Worm (Caenorhabditis elegans): ENCODE measurements around the gene Y43C5A.3.
A peak's percentile ranks its signal among the peaks of the same experiment; 100 is the strongest.

Y43C5A.3 gene

ce11 chrIV:10284194-10284910 is 10.5 kb downstream of the Y43C5A.3 start, which contains the start of gene rad-51 (continued):
- no peak for TF ChIP-seq aha-1 (tag; optimal IDR thresholded peaks at IDR 0.05)
- peak; percentile 78 to 89 (median 81) for TF ChIP-seq dpl-1 (GFP tag; optimal IDR thresholded peaks at IDR 0.05)
- peak; percentile 5 for TF ChIP-seq lir-3 (tag; optimal IDR thresholded peaks at IDR 0.05; ENCODE audit: poor library complexity)
- peak; percentile 25 for TF ChIP-seq elt-2 (tag; optimal IDR thresholded peaks at IDR 0.05)
- TF ChIP-seq ztf-4 (tag; optimal IDR thresholded peaks at IDR 0.05): no peak
- no peak for TF ChIP-seq fkh-4 (tag; optimal IDR thresholded peaks at IDR 0.05; ENCODE audit: borderline replicate concordance)
- no peak for TF ChIP-seq F16B12.6 (tag; optimal IDR thresholded peaks at IDR 0.05)
- TF ChIP-seq pax-3 (tag; optimal IDR thresholded peaks at IDR 0.05): no peak
- TF ChIP-seq unc-98 (GFP tag; IDR thresholded peaks at IDR 0.05): no peak
- no peak for TF ChIP-seq ceh-90 (tag; optimal IDR thresholded peaks at IDR 0.05)
- no peak for TF ChIP-seq hlh-17 (GFP tag; optimal IDR thresholded peaks at IDR 0.05; ENCODE audit: borderline replicate concordance)
- TF ChIP-seq vab-15 (tag; optimal IDR thresholded peaks at IDR 0.05): no peak
- no peak for TF ChIP-seq nhr-76 (tag; optimal IDR thresholded peaks at IDR 0.05)
- TF ChIP-seq lsy-2 (tag; optimal IDR thresholded peaks at IDR 0.05): peak; percentile 48 to 79
- TF ChIP-seq ces-1 (GFP tag; optimal IDR thresholded peaks at IDR 0.05): no peak
- TF ChIP-seq C16A3.4 (tag; optimal IDR thresholded peaks at IDR 0.05): peak; percentile 39
- TF ChIP-seq egl-27 (tag; optimal IDR thresholded peaks at IDR 0.05): no peak
- peak; percentile 17 for TF ChIP-seq nhr-90 (tag; optimal IDR thresholded peaks at IDR 0.05; ENCODE audit: poor library complexity)
- no peak for TF ChIP-seq mef-2 (tag; optimal IDR thresholded peaks at IDR 0.05)
- TF ChIP-seq C34B4.2 (tag; optimal IDR thresholded peaks at IDR 0.05): no peak
- no peak for TF ChIP-seq nhr-84 (tag; optimal IDR thresholded peaks at IDR 0.05)
- no peak for TF ChIP-seq tbx-2 (tag; optimal IDR thresholded peaks at IDR 0.05)
- peak; percentile 68 for TF ChIP-seq nhr-71 (tag; optimal IDR thresholded peaks at IDR 0.05)
- TF ChIP-seq skn-1 (tag; optimal IDR thresholded peaks at IDR 0.05): peak; percentile 46
- TF ChIP-seq fkh-8 (tag; optimal IDR thresholded peaks at IDR 0.05): peak; percentile 51
- TF ChIP-seq hlh-4 (tag; optimal IDR thresholded peaks at IDR 0.05): no peak
- no peak for TF ChIP-seq snpc-4 (tag; optimal IDR thresholded peaks at IDR 0.05)
- TF ChIP-seq zip-4 (GFP tag; optimal IDR thresholded peaks at IDR 0.05): no peak
- no peak for TF ChIP-seq nhr-237 (tag; optimal IDR thresholded peaks at IDR 0.05)
- TF ChIP-seq elt-3 (tag; optimal IDR thresholded peaks at IDR 0.05): peak in 1 of 6 experiments; percentile 6
- TF ChIP-seq unc-62 (GFP tag; optimal IDR thresholded peaks at IDR 0.05): no peak
- TF ChIP-seq nhr-85 (tag): peak; percentile 1
- TF ChIP-seq aly-2 (tag; optimal IDR thresholded peaks at IDR 0.05): no peak
- peak; percentile 64 for TF ChIP-seq nhr-20 (tag; optimal IDR thresholded peaks at IDR 0.05)
- TF ChIP-seq ceh-8 (GFP tag; optimal IDR thresholded peaks at IDR 0.05): peak; percentile 16
- no peak for TF ChIP-seq unc-130 (tag; optimal IDR thresholded peaks at IDR 0.05)
- peak in 1 of 2 experiments; percentile 76 for TF ChIP-seq mdl-1 (tag; optimal IDR thresholded peaks at IDR 0.05)
- no peak for TF ChIP-seq tlp-1 (tag; optimal IDR thresholded peaks at IDR 0.05)
- TF ChIP-seq nhr-77 (tag; optimal IDR thresholded peaks at IDR 0.05): peak; percentile 39
- no peak for TF ChIP-seq lin-39 (tag; optimal IDR thresholded peaks at IDR 0.05)
- peak; percentile 80 for TF ChIP-seq mep-1 (tag; optimal IDR thresholded peaks at IDR 0.05)
- TF ChIP-seq pqm-1 (tag; optimal IDR thresholded peaks at IDR 0.05): no peak
- peak in 2 of 3 experiments; percentile 55 to 75 for TF ChIP-seq ceh-82 (tag; optimal IDR thresholded peaks at IDR 0.05)
- no peak for TF ChIP-seq nhr-28 (tag; optimal IDR thresholded peaks at IDR 0.05)
- no peak for TF ChIP-seq mab-9 (GFP tag; IDR thresholded peaks at IDR 0.05)
- TF ChIP-seq unc-86 (tag; optimal IDR thresholded peaks at IDR 0.05): peak; percentile 32
- no peak; the same call in 1 of the 2 replicates for TF ChIP-seq nhr-19 (GFP tag; conservative IDR thresholded peaks at IDR 0.05)
- TF ChIP-seq hpl-2 (GFP tag; optimal IDR thresholded peaks at IDR 0.05): no peak
- peak; percentile 97 for TF ChIP-seq lin-14 (GFP tag; optimal IDR thresholded peaks at IDR 0.05)
- TF ChIP-seq lin-35 (GFP tag; optimal IDR thresholded peaks at IDR 0.05): peak; percentile 89 to 93
- TF ChIP-seq ceh-88 (GFP tag; IDR thresholded peaks at IDR 0.05): no peak

Measured in whole organism, L1 larva.